Worm (Caenorhabditis elegans) whole organism, young adult: ENCODE data around the gene K09E4.1.

Experiments
- F23B12.7 ChIP-seq: sonication (generic microtip); optimal IDR thresholded peaks from 2 replicates; lab custom pipeline; 2017; ENCODE audit warnings: missing genetic modification characterization, mild to moderate bottlenecking, missing compliant biosample characterization, antibody characterized with exemption, moderate library complexity; ENCODE audit not compliant: insufficient read depth
- F39B2.1 ChIP-seq: fragments of 200-800 bp; sonication (Bioruptor generic); IDR thresholded peaks from 2 replicates; pipeline ENCODE4 v1.3.6; 2022; ENCODE audit warnings: missing genetic modification reagents, missing genetic modification characterization, missing compliant biosample characterization
- F52B5.7 ChIP-seq: sonication (generic microtip); optimal IDR thresholded peaks from 2 replicates; lab custom pipeline; 2016; ENCODE audit warnings: mild to moderate bottlenecking, missing genetic modification characterization, missing compliant biosample characterization
- T26A5.8 ChIP-seq: sonication (generic microtip); optimal IDR thresholded peaks from 2 replicates; lab custom pipeline; 2016; ENCODE audit warnings: missing genetic modification characterization, missing compliant biosample characterization
- ZK185.1 ChIP-seq: sonication (generic microtip); optimal IDR thresholded peaks from 2 replicates; lab custom pipeline; 2016; ENCODE audit warnings: mild to moderate bottlenecking, missing genetic modification characterization, missing compliant biosample characterization; ENCODE audit not compliant: poor library complexity, severe bottlenecking
- ama-1 ChIP-seq, 3 experiments: fragments of 150-350 bp in 1 of 3; sonication (generic microtip) in 2 of 3; optimal IDR thresholded peaks; 2 replicates each; lab custom pipeline; 2014 to 2018; ENCODE audit warnings: missing biosample characterization in 2 of 3, missing genetic modification characterization in 2 of 3, missing genetic modification reagents in 2 of 3
- athp-1 ChIP-seq: sonication (generic microtip); optimal IDR thresholded peaks from 2 replicates; lab custom pipeline; 2017; ENCODE audit warnings: mild to moderate bottlenecking, missing genetic modification characterization, missing compliant biosample characterization
- bed-1 ChIP-seq: fragments of 200-800 bp; sonication (Bioruptor generic); IDR thresholded peaks from 2 replicates; pipeline ENCODE4 v1.3.6; 2022; ENCODE audit warnings: missing genetic modification reagents, missing genetic modification characterization, missing compliant biosample characterization
- ceh-100 ChIP-seq: fragments of 200-800 bp; sonication (Bioruptor generic); IDR thresholded peaks from 2 replicates; pipeline ENCODE4 v1.3.6; 2022; ENCODE audit warnings: missing genetic modification reagents, missing genetic modification characterization, missing compliant biosample characterization
- ceh-40 ChIP-seq: fragments of 200-800 bp; sonication (Bioruptor generic); IDR thresholded peaks from 2 replicates; pipeline ENCODE4 v1.3.6; 2022; ENCODE audit warnings: missing genetic modification characterization, missing compliant biosample characterization
- dox-1 ChIP-seq: fragments of 200-800 bp; sonication (Bioruptor generic); IDR thresholded peaks from 2 replicates; pipeline ENCODE4 v1.3.6; 2022; ENCODE audit warnings: missing genetic modification reagents, missing genetic modification characterization, missing compliant biosample characterization
- egl-18 ChIP-seq: fragments of 200-800 bp; sonication (Bioruptor generic); IDR thresholded peaks from 2 replicates; pipeline ENCODE4 v1.3.6; 2022; ENCODE audit warnings: missing genetic modification reagents, missing genetic modification characterization, missing compliant biosample characterization
- egrh-3 ChIP-seq: fragments of 200-800 bp; sonication (Bioruptor generic); IDR thresholded peaks from 2 replicates; pipeline ENCODE4 v1.3.6; 2022; ENCODE audit warnings: missing genetic modification reagents, missing genetic modification characterization, missing compliant biosample characterization
- ets-4 ChIP-seq: fragments of 200-800 bp; sonication (Bioruptor generic); optimal IDR thresholded peaks from 2 replicates; lab custom pipeline; 2018; ENCODE audit warnings: mild to moderate bottlenecking, missing genetic modification characterization, missing compliant biosample characterization
- gei-17 ChIP-seq: fragments of 200-800 bp; sonication (Bioruptor generic); optimal IDR thresholded peaks from 2 replicates; lab custom pipeline; 2018; ENCODE audit warnings: mild to moderate bottlenecking, missing genetic modification characterization, missing compliant biosample characterization
- him-1 ChIP-seq: sonication (generic microtip); optimal IDR thresholded peaks from 2 replicates; lab custom pipeline; 2016; ENCODE audit warnings: missing genotype, missing genetic modification reagents, missing genetic modification characterization, missing compliant biosample characterization
- hmg-20 ChIP-seq: fragments of 200-800 bp; sonication (Bioruptor generic); IDR thresholded peaks from 2 replicates; pipeline ENCODE4 v1.3.6; 2022; ENCODE audit warnings: missing genetic modification reagents, missing genetic modification characterization, missing compliant biosample characterization
- let-526 ChIP-seq: fragments of 200-800 bp; sonication (Bioruptor generic); IDR thresholded peaks from 2 replicates; pipeline ENCODE4 v1.3.6; 2022; ENCODE audit warnings: missing genetic modification reagents, missing genetic modification characterization, missing compliant biosample characterization
- lsl-1 ChIP-seq: fragments of 200-800 bp; sonication (Bioruptor generic); optimal IDR thresholded peaks from 2 replicates; lab custom pipeline; 2018; ENCODE audit warnings: mild to moderate bottlenecking, missing genetic modification characterization, moderate library complexity, missing compliant biosample characterization
- mxl-1 ChIP-seq: sonication (generic microtip); optimal IDR thresholded peaks from 2 replicates; lab custom pipeline; 2016; ENCODE audit warnings: missing genetic modification characterization, missing compliant biosample characterization
- nfya-2 ChIP-seq: fragments of 200-800 bp; sonication (Bioruptor generic); IDR thresholded peaks from 2 replicates; pipeline ENCODE4 v1.3.6; 2022; ENCODE audit warnings: missing genetic modification reagents, missing genetic modification characterization, missing compliant biosample characterization
- nhr-179 ChIP-seq: sonication (generic microtip); optimal IDR thresholded peaks from 2 replicates; lab custom pipeline; 2016; ENCODE audit warnings: mild to moderate bottlenecking, missing genetic modification characterization, missing compliant biosample characterization
- nhr-80 ChIP-seq: sonication (generic microtip); optimal IDR thresholded peaks from 2 replicates; lab custom pipeline; 2016; ENCODE audit warnings: missing genetic modification characterization, missing compliant biosample characterization
- rec-8 ChIP-seq, 2 experiments: sonication (generic microtip); optimal IDR thresholded peaks; 2 replicates each; lab custom pipeline; 2016; ENCODE audit warnings: mild to moderate bottlenecking in 2 of 2, missing genetic modification characterization in 2 of 2, missing genetic modification reagents in 2 of 2, missing genotype in 2 of 2, missing biosample characterization in 1 of 2, missing compliant biosample characterization in 1 of 2, moderate library complexity in 1 of 2
- repo-1 ChIP-seq: sonication (generic microtip); optimal IDR thresholded peaks from 2 replicates; lab custom pipeline; 2017; ENCODE audit warnings: mild to moderate bottlenecking, missing genetic modification characterization, missing compliant biosample characterization
- snpc-1.3 ChIP-seq: sonication (generic microtip); optimal IDR thresholded peaks from 2 replicates; lab custom pipeline; 2017; ENCODE audit warnings: missing genetic modification characterization, mild to moderate bottlenecking, missing compliant biosample characterization, antibody characterized with exemption, moderate library complexity, missing genotype, missing genetic modification reagents; ENCODE audit not compliant: insufficient read depth
- snpc-3.4 ChIP-seq: sonication (generic microtip); optimal IDR thresholded peaks from 2 replicates; lab custom pipeline; 2017; ENCODE audit warnings: missing genetic modification characterization, mild to moderate bottlenecking, missing compliant biosample characterization, antibody characterized with exemption, moderate library complexity, missing genotype, missing genetic modification reagents
- snpc-4 ChIP-seq, 5 experiments: fragments of 150-350 bp in 1 of 5; sonication (generic microtip) in 4 of 5; optimal IDR thresholded peaks; 2 replicates each; lab custom pipeline; 2014 to 2018; ENCODE audit warnings: missing genetic modification characterization in 5 of 5, missing biosample characterization in 3 of 5, antibody characterized with exemption in 2 of 5, mild to moderate bottlenecking in 2 of 5, missing compliant biosample characterization in 2 of 5, missing genotype in 2 of 5, moderate library complexity in 2 of 5, missing genetic modification reagents in 1 of 5
- somi-1 ChIP-seq: fragments of 200-800 bp; sonication (Bioruptor generic); optimal IDR thresholded peaks from 2 replicates; lab custom pipeline; 2018; ENCODE audit warnings: mild to moderate bottlenecking, missing genetic modification characterization, missing compliant biosample characterization
- xnd-1 ChIP-seq: sonication (generic microtip); optimal IDR thresholded peaks from 2 replicates; lab custom pipeline; 2016; ENCODE audit warnings: missing genotype, missing genetic modification reagents, missing genetic modification characterization, missing compliant biosample characterization
- zfh-2 ChIP-seq: fragments of 200-800 bp; sonication (Bioruptor generic); conservative IDR thresholded peaks from 2 replicates; pipeline ENCODE4 v1.3.6; 2022; ENCODE audit warnings: missing genetic modification reagents, missing genetic modification characterization, missing compliant biosample characterization
- zim-3 ChIP-seq: sonication (generic microtip); optimal IDR thresholded peaks from 2 replicates; lab custom pipeline; 2017; ENCODE audit warnings: mild to moderate bottlenecking, missing genetic modification characterization, moderate library complexity, missing compliant biosample characterization
- ztf-28 ChIP-seq: fragments of 200-800 bp; sonication (Bioruptor generic); IDR thresholded peaks from 2 replicates; pipeline ENCODE4 v1.3.6; 2022; ENCODE audit warnings: missing genetic modification reagents, missing genetic modification characterization, missing compliant biosample characterization

The K09E4.1 gene

ce11 chrII:14118391-14118790 is 19.2 kb upstream of the K09E4.1 start:
- no peak for TF ChIP-seq ets-4 (GFP tag; lab: Kevin White, UChicago)
- TF ChIP-seq let-526: no peak
- TF ChIP-seq lsl-1 (GFP tag; lab: Kevin White, UChicago): no peak
- TF ChIP-seq snpc-4 (GFP tag; optimal IDR thresholded peaks at IDR 0.05; lab: Kevin White, UChicago): no peak
- TF ChIP-seq snpc-4 (tag; optimal IDR thresholded peaks at IDR 0.05; lab: Kevin White, UChicago): peak in 2 of 4 experiments; percentile 29 to 58
- no peak for TF ChIP-seq snpc-1.3 (tag; lab: Kevin White, UChicago)

- TF ChIP-seq ceh-40: no peak
- TF ChIP-seq repo-1 (tag; lab: Kevin White, UChicago): no peak
- TF ChIP-seq nhr-80: no peak
- no peak for TF ChIP-seq snpc-3.4
- TF ChIP-seq bed-1 (GFP tag; lab: Robert Waterston, UW): no peak
Observed at ce11 chrII:14122065-14122464, 15.6 kb upstream of the K09E4.1 start, which contains the start of gene K09E4.4. Gene K09E4.4 (minus strand): TSS chrII:14122165.

- no peak for TF ChIP-seq egrh-3 (GFP tag; lab: Robert Waterston, UW)
- 0 out of 2 replicates have a peak, but pooled peaks have one; percentile 27 for TF ChIP-seq zfh-2 (GFP tag; lab: Robert Waterston, UW)
Observed at ce11 chrII:14126841-14127240, 10.8 kb upstream of the K09E4.1 start, which contains the start of gene K09E4.3. Gene K09E4.3 (minus strand): TSS chrII:14126941.

ce11 chrII:14129191-14129590 is 8.4 kb upstream of the K09E4.1 start:
- TF ChIP-seq zfh-2 (GFP tag; lab: Robert Waterston, UW): peak; percentile 73
- TF ChIP-seq F52B5.7 (tag; lab: Kevin White, UChicago): no peak
- TF ChIP-seq, all 124 proteins: peak for 1

ce11 chrII:14132733-14133132 is 4.9 kb upstream of the K09E4.1 start, which contains the start of gene algn-3:
Gene algn-3 (minus strand): TSS chrII:14132833.
- TF ChIP-seq hmg-20 (GFP tag; lab: Robert Waterston, UW): no peak
- no peak for TF ChIP-seq egl-18 (GFP tag; lab: Robert Waterston, UW)
- no peak for TF ChIP-seq nhr-179 (tag; lab: Kevin White, UChicago)
- TF ChIP-seq xnd-1: no peak
- no peak for TF ChIP-seq nfya-2 (GFP tag; lab: Robert Waterston, UW)
- no peak for TF ChIP-seq ZK185.1 (tag; lab: Kevin White, UChicago)
- no peak for TF ChIP-seq ztf-28 (GFP tag; lab: Robert Waterston, UW)
- no peak for TF ChIP-seq snpc-3.4
- TF ChIP-seq ceh-100: no peak
- no peak for TF ChIP-seq rec-8 (tag; optimal IDR thresholded peaks at IDR 0.05; lab: Kevin White, UChicago)
- TF ChIP-seq F23B12.7: no peak
- TF ChIP-seq, all 124 proteins: peak for 0

ce11 chrII:14136302-14136701 is 1.3 kb upstream of the K09E4.1 start:
- TF ChIP-seq somi-1 (GFP tag; lab: Kevin White, UChicago): no peak
- TF ChIP-seq zfh-2 (GFP tag; lab: Robert Waterston, UW): peak; percentile 68
- TF ChIP-seq egrh-3 (GFP tag; lab: Robert Waterston, UW): peak; percentile 24; the same call in 1 of the 2 replicates

- TF ChIP-seq egrh-3 (GFP tag; lab: Robert Waterston, UW) (peak; percentile 55; the same call in 1 of the 2 replicates), mxl-1 (tag; lab: Kevin White, UChicago) (no peak), him-1 (tag; lab: Kevin White, UChicago) (no peak), xnd-1 (no peak), ama-1 (optimal IDR thresholded peaks at IDR 0.05; lab: Kevin White, UChicago) (no peak), ama-1 (GFP tag; optimal IDR thresholded peaks at IDR 0.05; lab: Kevin White, UChicago) (no peak), T26A5.8 (tag; lab: Kevin White, UChicago) (no peak), dox-1 (GFP tag; lab: Robert Waterston, UW) (0 out of 2 replicates have a peak, but pooled peaks have one; percentile 7), F39B2.1 (no peak), gei-17 (GFP tag; lab: Kevin White, UChicago) (no peak), zim-3 (tag; lab: Kevin White, UChicago) (no peak), athp-1 (tag; lab: Kevin White, UChicago) (no peak), F23B12.7 (no peak), zfh-2 (GFP tag; lab: Robert Waterston, UW) (peak; percentile 73)
- TF ChIP-seq, all 124 proteins: peak for 3
Observed at ce11 chrII:14138849-14139419, 1.3 kb downstream of the K09E4.1 start.
